Fruit fly (Drosophila melanogaster) whole organism, embryonic: Measurements from ENCODE around the gene CG34251.

Source experiments
- CG10267 ChIP-seq: fragments of 200-800 bp; sonication (Bioruptor generic); optimal IDR thresholded peaks from 2 replicates; lab custom pipeline; 2018; ENCODE audit warnings: missing biosample characterization, mild to moderate bottlenecking, missing genetic modification characterization, moderate library complexity
- CG10979 ChIP-seq: fragments of 200-800 bp; sonication (Bioruptor generic); optimal IDR thresholded peaks from 2 replicates; lab custom pipeline; 2018; ENCODE audit warnings: missing biosample characterization, mild to moderate bottlenecking, missing genetic modification characterization, moderate library complexity
- CG11560 ChIP-seq: fragments of 200-800 bp; sonication (Bioruptor generic); IDR thresholded peaks from 3 replicates; pipeline ENCODE4 v1.3.6; 2022; ENCODE audit warnings: missing biosample characterization, missing genetic modification characterization
- CG12219 ChIP-seq: fragments of 200-800 bp; sonication (Bioruptor generic); optimal IDR thresholded peaks from 3 replicates; lab custom pipeline; 2018; ENCODE audit warnings: missing biosample characterization, mild to moderate bottlenecking, missing genetic modification characterization
- CG12391 ChIP-seq: fragments of 200-800 bp; sonication (Bioruptor generic); optimal IDR thresholded peaks from 3 replicates; lab custom pipeline; 2018; ENCODE audit warnings: missing biosample characterization, mild to moderate bottlenecking, missing genetic modification characterization, moderate library complexity
- CG14965 ChIP-seq: fragments of 200-800 bp; sonication (Bioruptor generic); optimal IDR thresholded peaks from 2 replicates; lab custom pipeline; 2016; ENCODE audit warnings: missing biosample characterization, missing genetic modification characterization, borderline replicate concordance
- CG1832 ChIP-seq: fragments of 200-800 bp; sonication (Bioruptor generic); optimal IDR thresholded peaks from 2 replicates; lab custom pipeline; 2017; ENCODE audit warnings: missing biosample characterization, mild to moderate bottlenecking, missing genetic modification characterization, inconsistent platforms
- CG18764 ChIP-seq: fragments of 200-800 bp; sonication (Bioruptor generic); optimal IDR thresholded peaks from 3 replicates; lab custom pipeline; 2016; ENCODE audit warnings: missing biosample characterization, missing genetic modification characterization
- CG2120 ChIP-seq: fragments of 200-800 bp; sonication (Bioruptor generic); optimal IDR thresholded peaks from 3 replicates; lab custom pipeline; 2016; ENCODE audit warnings: missing biosample characterization, missing genetic modification characterization
- CG2712 ChIP-seq: fragments of 200-800 bp; optimal IDR thresholded peaks from 3 replicates; lab custom pipeline; 2019; ENCODE audit warnings: missing biosample characterization, mild to moderate bottlenecking, missing genetic modification characterization, moderate library complexity
- CG30403 ChIP-seq: fragments of 200-800 bp; sonication (Bioruptor generic); optimal IDR thresholded peaks from 3 replicates; lab custom pipeline; 2016; ENCODE audit warnings: missing biosample characterization, missing genetic modification characterization
- CG30431 ChIP-seq: fragments of 200-800 bp; sonication (Bioruptor generic); optimal IDR thresholded peaks from 2 replicates; lab custom pipeline; 2017; ENCODE audit warnings: missing biosample characterization, missing genetic modification characterization
- CG3407 ChIP-seq: fragments of 200-800 bp; sonication (Bioruptor generic); optimal IDR thresholded peaks from 2 replicates; lab custom pipeline; 2018; ENCODE audit warnings: missing biosample characterization, mild to moderate bottlenecking, missing genetic modification characterization
- CG34376 ChIP-seq: fragments of 200-800 bp; sonication (Bioruptor generic); optimal IDR thresholded peaks from 2 replicates; lab custom pipeline; 2018; ENCODE audit warnings: missing biosample characterization, mild to moderate bottlenecking, missing genetic modification characterization
- CG4617 ChIP-seq: fragments of 200-800 bp; sonication (Bioruptor generic); optimal IDR thresholded peaks from 3 replicates; lab custom pipeline; 2016; ENCODE audit warnings: missing biosample characterization, missing genetic modification characterization, borderline replicate concordance
- CG4730 ChIP-seq: fragments of 200-800 bp; sonication (Bioruptor generic); IDR thresholded peaks from 2 replicates; pipeline ENCODE4 v1.3.6; 2022; ENCODE audit warnings: missing biosample characterization, missing genetic modification characterization
- CG4854 ChIP-seq: fragments of 200-800 bp; sonication (Bioruptor generic); optimal IDR thresholded peaks from 2 replicates; lab custom pipeline; 2016; ENCODE audit warnings: missing biosample characterization, missing genetic modification characterization, inconsistent platforms
- CG8359 ChIP-seq: fragments of 200-800 bp; sonication (Bioruptor generic); optimal IDR thresholded peaks from 2 replicates; lab custom pipeline; 2017; ENCODE audit warnings: missing biosample characterization, mild to moderate bottlenecking, missing genetic modification characterization, borderline replicate concordance
- CoRest ChIP-seq: fragments of 200-800 bp; sonication (Bioruptor generic); optimal IDR thresholded peaks from 3 replicates; lab custom pipeline; 2018; ENCODE audit warnings: missing biosample characterization, mild to moderate bottlenecking, missing genetic modification characterization, moderate library complexity
- Dfd ChIP-seq, 2 experiments: fragments of >200 bp; optimal IDR thresholded peaks; 2 replicates each; lab custom pipeline; 2017; ENCODE audit warnings: missing biosample characterization in 2 of 2, missing genetic modification characterization in 2 of 2
- Elba2 ChIP-seq: fragments of 200-800 bp; sonication (Bioruptor generic); optimal IDR thresholded peaks from 3 replicates; lab custom pipeline; 2016; ENCODE audit warnings: missing biosample characterization, missing genetic modification characterization
- HLH3B ChIP-seq: fragments of 200-800 bp; sonication (Bioruptor generic); IDR thresholded peaks from 2 replicates; pipeline ENCODE4 v1.3.6; 2022; ENCODE audit warnings: missing biosample characterization, missing genetic modification characterization
- Med ChIP-seq: fragments of 200-800 bp; sonication (Bioruptor generic); peaks from one replicate; lab custom pipeline; 2016; ENCODE audit warnings: missing biosample characterization, missing genetic modification characterization, mild to moderate bottlenecking, inconsistent platforms, moderate library complexity
- NC2α ChIP-seq: fragments of 200-800 bp; sonication (Bioruptor generic); optimal IDR thresholded peaks from 2 replicates; lab custom pipeline; 2016; ENCODE audit warnings: missing biosample characterization, missing genetic modification characterization
- Nf-YC ChIP-seq: fragments of 200-800 bp; optimal IDR thresholded peaks from 3 replicates; lab custom pipeline; 2019; ENCODE audit warnings: missing biosample characterization, mild to moderate bottlenecking, missing genetic modification characterization, moderate library complexity
- Ravus ChIP-seq: fragments of 200-800 bp; sonication (Bioruptor generic); IDR thresholded peaks from 2 replicates; pipeline ENCODE4 v1.3.6; 2022; ENCODE audit warnings: missing biosample characterization, missing genetic modification characterization
- Rx ChIP-seq: fragments of 200-800 bp; sonication (Bioruptor generic); IDR thresholded peaks from 2 replicates; pipeline ENCODE4 v1.3.6; 2022; ENCODE audit warnings: missing biosample characterization, missing genetic modification characterization
- Sry-δ ChIP-seq: fragments of 200-800 bp; sonication (Bioruptor generic); optimal IDR thresholded peaks from 2 replicates; lab custom pipeline; 2016; ENCODE audit warnings: missing biosample characterization, missing genetic modification characterization
- TFAM ChIP-seq: fragments of 200-800 bp; sonication (Bioruptor generic); optimal IDR thresholded peaks from 2 replicates; lab custom pipeline; 2017; ENCODE audit warnings: missing biosample characterization, missing genetic modification characterization, inconsistent platforms
- YL-1 ChIP-seq: fragments of 200-800 bp; sonication (Bioruptor generic); optimal IDR thresholded peaks from 3 replicates; lab custom pipeline; 2017; ENCODE audit warnings: missing biosample characterization, mild to moderate bottlenecking, missing genetic modification characterization
- cg ChIP-seq: fragments of 200-800 bp; sonication (Bioruptor generic); optimal IDR thresholded peaks from 3 replicates; lab custom pipeline; 2019; ENCODE audit warnings: missing biosample characterization, mild to moderate bottlenecking, missing genetic modification characterization, moderate library complexity
- chif ChIP-seq, 2 experiments: fragments of 200-800 bp; sonication (Bioruptor generic); optimal IDR thresholded peaks; 3 replicates each; lab custom pipeline; 2016; ENCODE audit warnings: missing biosample characterization in 2 of 2, missing genetic modification characterization in 2 of 2
- dmrt11E ChIP-seq: fragments of 200-800 bp; sonication (Bioruptor generic); optimal IDR thresholded peaks from 3 replicates; lab custom pipeline; 2018; ENCODE audit warnings: missing biosample characterization, mild to moderate bottlenecking, missing genetic modification characterization, moderate library complexity
- dysf ChIP-seq: fragments of 200-800 bp; sonication (Bioruptor generic); IDR thresholded peaks from 3 replicates; pipeline ENCODE4 v1.3.6; 2022; ENCODE audit warnings: missing biosample characterization, missing genetic modification characterization
- ems ChIP-seq: fragments of 200-800 bp; sonication (Bioruptor generic); optimal IDR thresholded peaks from 3 replicates; lab custom pipeline; 2016; ENCODE audit warnings: missing biosample characterization, missing genetic modification characterization
- ftz-f1 ChIP-seq: fragments of 200-800 bp; sonication (Bioruptor generic); optimal IDR thresholded peaks from 2 replicates; lab custom pipeline; 2016; ENCODE audit warnings: missing biosample characterization, missing genetic modification characterization
- gcm2 ChIP-seq: fragments of 200-800 bp; sonication (Bioruptor generic); optimal IDR thresholded peaks from 2 replicates; lab custom pipeline; 2016; ENCODE audit warnings: missing biosample characterization, missing genetic modification characterization
- gro ChIP-seq: fragments of 200-800 bp; sonication (Bioruptor generic); optimal IDR thresholded peaks from 2 replicates; lab custom pipeline; 2016; ENCODE audit warnings: missing biosample characterization, missing genetic modification characterization
- inv ChIP-seq: fragments of 200-800 bp; sonication (Bioruptor generic); IDR thresholded peaks from 2 replicates; pipeline ENCODE4 v1.3.6; 2022; ENCODE audit warnings: missing biosample characterization, missing genetic modification characterization; ENCODE audit not compliant: partially characterized antibody
- jumu ChIP-seq: fragments of 200-800 bp; sonication (Bioruptor generic); optimal IDR thresholded peaks from 3 replicates; lab custom pipeline; 2016; ENCODE audit warnings: missing biosample characterization, missing genetic modification characterization
- lilli ChIP-seq: fragments of 200-800 bp; sonication (Bioruptor generic); optimal IDR thresholded peaks from 3 replicates; lab custom pipeline; 2016; ENCODE audit warnings: missing biosample characterization, missing genetic modification characterization
- luna ChIP-seq: fragments of 200-800 bp; sonication (Bioruptor generic); optimal IDR thresholded peaks from 2 replicates; lab custom pipeline; 2016; ENCODE audit warnings: missing biosample characterization, missing genetic modification characterization
- nerfin-2 ChIP-seq: fragments of 200-800 bp; sonication (Bioruptor generic); IDR thresholded peaks from 2 replicates; pipeline ENCODE4 v1.3.6; 2022; ENCODE audit warnings: missing biosample characterization, missing genetic modification characterization; ENCODE audit not compliant: partially characterized antibody
- nmo ChIP-seq: fragments of 200-800 bp; sonication (Bioruptor generic); optimal IDR thresholded peaks from 2 replicates; lab custom pipeline; 2018; ENCODE audit warnings: missing biosample characterization, mild to moderate bottlenecking, missing genetic modification characterization, moderate library complexity
- odd ChIP-seq: fragments of 200-800 bp; sonication (Bioruptor generic); optimal IDR thresholded peaks from 2 replicates; lab custom pipeline; 2017; ENCODE audit warnings: missing biosample characterization, mild to moderate bottlenecking, missing genetic modification characterization
- pan ChIP-seq, 4 experiments: fragments of >200 bp in 3 of 4; fragments of 200-800 bp in 1 of 4; sonication (Bioruptor generic) in 1 of 4; optimal IDR thresholded peaks in 3 of 4; IDR thresholded peaks in 1 of 4; 2 replicates each; pipeline versions ENCODE4 v1.3.6 to Lab custom; 2017 to 2022; ENCODE audit warnings: missing biosample characterization in 2 of 4, missing genetic modification characterization in 2 of 4, mixed read lengths in 1 of 4
- repo ChIP-seq: fragments of 200-800 bp; sonication (Bioruptor generic); optimal IDR thresholded peaks from 2 replicates; lab custom pipeline; 2016; ENCODE audit warnings: missing biosample characterization, missing genetic modification characterization
- row ChIP-seq: fragments of 200-800 bp; sonication (Bioruptor generic); IDR thresholded peaks from 3 replicates; pipeline ENCODE4 v1.3.6; 2022; ENCODE audit warnings: missing biosample characterization, missing genetic modification characterization
- sqz ChIP-seq: fragments of 200-800 bp; sonication (Bioruptor generic); optimal IDR thresholded peaks from 3 replicates; lab custom pipeline; 2018; ENCODE audit warnings: missing biosample characterization, mild to moderate bottlenecking, missing genetic modification characterization
- tap ChIP-seq: fragments of 200-800 bp; optimal IDR thresholded peaks from 3 replicates; lab custom pipeline; 2019; ENCODE audit warnings: missing biosample characterization, mild to moderate bottlenecking, missing genetic modification characterization, moderate library complexity
- vvl ChIP-seq: fragments of 200-800 bp; sonication (Bioruptor generic); IDR thresholded peaks from 2 replicates; pipeline ENCODE4 v1.3.6; 2022; ENCODE audit warnings: missing biosample characterization, missing genetic modification characterization
- zfh2 ChIP-seq: fragments of 200-800 bp; sonication (Bioruptor generic); optimal IDR thresholded peaks from 2 replicates; lab custom pipeline; 2016; ENCODE audit warnings: missing biosample characterization, missing genetic modification characterization

Gene CG34251

dm6 chr3L:17659268-17659589, 12.2 kb upstream of the CG34251 start (continued):
- TF ChIP-seq TFAM (GFP tag; lab: Kevin White, UChicago) = no peak
- no peak for TF ChIP-seq row (GFP tag; lab: Robert Waterston, UW)
- no peak for TF ChIP-seq cg (GFP tag; lab: Kevin White, UChicago)
- TF ChIP-seq CG12219 = no peak
- TF ChIP-seq odd (GFP tag; lab: Kevin White, UChicago) = no peak
- TF ChIP-seq CG30403 (GFP tag; lab: Kevin White, UChicago) = no peak
- TF ChIP-seq inv (GFP tag; lab: Robert Waterston, UW) = no peak
- no peak for TF ChIP-seq NC2α (GFP tag; lab: Kevin White, UChicago)
- TF ChIP-seq gcm2 (GFP tag; lab: Kevin White, UChicago) = no peak
- TF ChIP-seq dmrt11E (tag; lab: Kevin White, UChicago) = no peak
- no peak for TF ChIP-seq Sry-δ (GFP tag; lab: Kevin White, UChicago)
- no peak for TF ChIP-seq tap (tag; lab: Kevin White, UChicago)
- no peak for TF ChIP-seq Ravus
- TF ChIP-seq CG1832 (GFP tag; lab: Kevin White, UChicago) = no peak
- no peak for TF ChIP-seq Dfd (GFP tag; optimal IDR thresholded peaks at IDR 0.05; lab: Kevin White, UChicago)
- TF ChIP-seq CG18764 (GFP tag; lab: Kevin White, UChicago) = no peak
- no peak for TF ChIP-seq dysf (GFP tag; lab: Robert Waterston, UW)
- peak; percentile 7 for TF ChIP-seq CG4854 (GFP tag; lab: Kevin White, UChicago)
- no peak for TF ChIP-seq CG4730 (GFP tag; lab: Robert Waterston, UW)
- no peak for TF ChIP-seq CG30431 (GFP tag; lab: Kevin White, UChicago)
- peak; percentile 15 for TF ChIP-seq YL-1
- TF ChIP-seq CoRest (tag; lab: Kevin White, UChicago) = no peak
- no peak for TF ChIP-seq CG10267 (tag; lab: Kevin White, UChicago)
- TF ChIP-seq CG3407 (GFP tag; lab: Kevin White, UChicago) = no peak
- no peak for TF ChIP-seq CG2712 (tag; lab: Kevin White, UChicago)
- TF ChIP-seq vvl (GFP tag; lab: Robert Waterston, UW) = 0 out of 2 replicates have a peak, but pooled peaks have one; percentile 31
- TF ChIP-seq CG8359 (GFP tag; lab: Kevin White, UChicago) = no peak
- TF ChIP-seq ftz-f1 (GFP tag; lab: Kevin White, UChicago) = no peak
- TF ChIP-seq luna = peak; percentile 33
- TF ChIP-seq chif (GFP tag; optimal IDR thresholded peaks at IDR 0.05; lab: Kevin White, UChicago) = no peak
- no peak for TF ChIP-seq repo (GFP tag; lab: Kevin White, UChicago)
- no peak for TF ChIP-seq CG4617
- no peak for TF ChIP-seq CG10979 (tag; lab: Kevin White, UChicago)
- TF ChIP-seq HLH3B = no peak
- no peak for TF ChIP-seq pan (optimal IDR thresholded peaks at IDR 0.05; lab: Kevin White, UChicago)
- TF ChIP-seq pan (GFP tag; optimal IDR thresholded peaks at IDR 0.05 in 1 of 2, IDR thresholded peaks at IDR 0.05 in 1 of 2) = no peak
- TF ChIP-seq Elba2 = no peak
- peak; percentile 58 for TF ChIP-seq CG2120 (GFP tag; lab: Kevin White, UChicago)
- TF ChIP-seq jumu (GFP tag; lab: Kevin White, UChicago) = no peak
- TF ChIP-seq gro (GFP tag; lab: Kevin White, UChicago) = peak; percentile 60
- no peak for TF ChIP-seq nmo (GFP tag; lab: Kevin White, UChicago)
- no peak for TF ChIP-seq lilli (GFP tag; lab: Kevin White, UChicago)
- peak; percentile 93 for TF ChIP-seq Med (GFP tag; lab: Kevin White, UChicago)
- TF ChIP-seq Rx = no peak
- peak; percentile 9 for TF ChIP-seq ems (GFP tag; lab: Kevin White, UChicago)
- no peak for TF ChIP-seq CG11560 (tag; lab: Robert Waterston, UW)
- TF ChIP-seq CG14965 (GFP tag; lab: Kevin White, UChicago) = no peak
- no peak for TF ChIP-seq sqz (GFP tag; lab: Kevin White, UChicago)
- TF ChIP-seq CG34376 = peak; percentile 64
- TF ChIP-seq zfh2 (GFP tag; lab: Kevin White, UChicago) = no peak
- no peak for TF ChIP-seq CG12391 (tag; lab: Kevin White, UChicago)
- no peak for TF ChIP-seq Nf-YC
- TF ChIP-seq nerfin-2 = no peak
